Fruit fly (Drosophila melanogaster): ENCODE results near the gene Daxx.

The Daxx gene

DNA sequence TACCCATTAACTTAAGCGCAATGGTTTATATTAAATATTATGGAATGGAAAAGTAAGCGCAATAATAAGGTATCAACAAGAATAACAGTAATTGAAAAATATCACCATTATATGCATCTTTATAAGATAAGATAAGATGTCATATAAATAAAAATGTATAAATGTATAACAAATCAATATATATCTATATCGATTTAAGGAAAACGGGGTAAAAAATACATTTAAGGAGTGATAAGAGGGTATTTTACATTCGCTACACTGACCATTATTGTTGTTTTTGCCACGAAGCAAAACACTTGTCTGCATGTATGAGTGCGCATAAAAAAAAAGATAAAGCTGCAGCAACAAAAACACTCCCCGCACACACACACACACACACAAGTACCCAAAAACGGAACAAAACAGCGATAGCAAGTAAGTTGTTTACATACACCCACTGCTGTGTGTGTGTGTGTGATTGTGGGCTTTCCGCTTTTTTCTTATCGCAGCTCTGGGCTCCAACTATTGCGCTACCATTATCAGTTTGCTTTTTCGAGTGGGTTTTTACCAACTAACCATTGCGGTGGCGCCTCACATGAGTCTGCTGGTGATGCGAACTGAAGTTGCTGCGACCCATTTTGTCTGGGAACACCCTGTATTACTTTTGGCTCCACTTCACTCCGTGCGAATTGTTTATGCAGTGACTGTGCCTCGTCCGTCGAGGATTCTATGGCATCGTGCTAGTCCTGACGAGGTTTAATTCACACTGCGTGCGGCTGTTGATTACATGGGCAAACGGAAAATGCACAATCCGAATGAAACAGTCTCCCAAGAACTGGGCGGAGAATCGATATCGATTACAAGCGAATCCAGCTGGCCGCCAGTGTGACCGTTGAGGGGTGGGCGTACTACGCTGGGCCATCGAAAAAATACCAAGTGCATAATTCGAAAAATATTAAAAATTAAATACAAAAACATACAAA is 7.4 kb upstream of the Daxx start, which contains the start of gene mmy (continued):
- TF ChIP-seq Fer1 (GFP tag; optimal IDR thresholded peaks at IDR 0.05) (peak; percentile 38), CG10959 (GFP tag; IDR thresholded peaks at IDR 0.05) (no peak), CG34422 (GFP tag; IDR thresholded peaks at IDR 0.05) (peak; percentile 64), CG4282 (GFP tag; optimal IDR thresholded peaks at IDR 0.05) (peak; percentile 8), so (GFP tag; IDR thresholded peaks at IDR 0.05) (peak; percentile 50; the same call in 2 of the 3 replicates), crp (GFP tag; optimal IDR thresholded peaks at IDR 0.05) (peak in 1 of 2 experiments; percentile 84), ase (GFP tag; IDR thresholded peaks at IDR 0.05) (no peak), CG6765 (GFP tag; optimal IDR thresholded peaks at IDR 0.05) (peak; percentile 47), ranshi (GFP tag; IDR thresholded peaks at IDR 0.05) (0 out of 2 replicates have a peak, but pooled peaks have one; percentile 30), grau (tag; optimal IDR thresholded peaks at IDR 0.05) (peak; percentile 73), CG13624 (GFP tag; optimal IDR thresholded peaks at IDR 0.05) (peak; percentile 68), sens-2 (GFP tag; IDR thresholded peaks at IDR 0.05) (0 out of 2 replicates have a peak, but pooled peaks have one; percentile 14), dm (GFP tag; optimal IDR thresholded peaks at IDR 0.05) (peak; percentile 34), sim (GFP tag; IDR thresholded peaks at IDR 0.05) (no peak), dati (GFP tag; IDR thresholded peaks at IDR 0.05) (no peak), crol (GFP tag; IDR thresholded peaks at IDR 0.05) (no peak), CG15601 (tag; optimal IDR thresholded peaks at IDR 0.05) (no peak), vfl (GFP tag; optimal IDR thresholded peaks at IDR 0.05) (no peak), CG7987 (GFP tag; optimal IDR thresholded peaks at IDR 0.05) (peak; percentile 37), CG7786 (GFP tag; optimal IDR thresholded peaks at IDR 0.05) (peak; percentile 23), CG8281 (tag; optimal IDR thresholded peaks at IDR 0.05) (no peak), Sox100B (GFP tag; optimal IDR thresholded peaks at IDR 0.05) (peak; percentile 39), abd-A (tag; optimal IDR thresholded peaks at IDR 0.05) (peak; percentile 56), tio (GFP tag; optimal IDR thresholded peaks at IDR 0.05) (peak; percentile 27), Bteb2 (GFP tag; optimal IDR thresholded peaks at IDR 0.05) (no peak), CG6254 (GFP tag; optimal IDR thresholded peaks at IDR 0.05) (peak; percentile 99), fd102C (GFP tag; optimal IDR thresholded peaks at IDR 0.05) (no peak), dpn (GFP tag; optimal IDR thresholded peaks at IDR 0.05) (peak; percentile 8 to 16), CG12219 (GFP tag; optimal IDR thresholded peaks at IDR 0.05) (peak; percentile 20), cas (GFP tag; IDR thresholded peaks at IDR 0.05) (no peak), hb (GFP tag; IDR thresholded peaks at IDR 0.05; ENCODE audit: partially characterized antibody) (no peak), GATAe (GFP tag; conservative IDR thresholded peaks at IDR 0.05) (peak; percentile 91), croc (GFP tag; conservative IDR thresholded peaks at IDR 0.05) (no peak), CG3838 (GFP tag; optimal IDR thresholded peaks at IDR 0.05) (no peak), lab (GFP tag; optimal IDR thresholded peaks at IDR 0.05) (peak; percentile 49), CG11093 (GFP tag; IDR thresholded peaks at IDR 0.05) (no peak), CG4360 (GFP tag; IDR thresholded peaks at IDR 0.05) (peak; percentile 82), ewg (GFP tag; optimal IDR thresholded peaks at IDR 0.05) (peak; percentile 21), CG15514 (GFP tag; optimal IDR thresholded peaks at IDR 0.05) (peak; percentile 36), CG17568 (GFP tag; optimal IDR thresholded peaks at IDR 0.05) (no peak), en (GFP tag; optimal IDR thresholded peaks at IDR 0.05) (peak; percentile 10), nerfin-1 (tag; optimal IDR thresholded peaks at IDR 0.05) (peak; percentile 34), sob (GFP tag; IDR thresholded peaks at IDR 0.05) (no peak), CG17361 (GFP tag; IDR thresholded peaks at IDR 0.05) (peak; percentile 56), kah (GFP tag; optimal IDR thresholded peaks at IDR 0.05) (peak; percentile 19), CG15269 (tag; optimal IDR thresholded peaks at IDR 0.05) (peak; percentile 72), stc (GFP tag; IDR thresholded peaks at IDR 0.05) (peak; percentile 63), CG6854 (GFP tag; optimal IDR thresholded peaks at IDR 0.05) (peak; percentile 24)

Data from whole organism, embryonic.